Worm (Caenorhabditis elegans): ENCODE measurements around the gene F10C1.3.

Gene F10C1.3

DNA sequence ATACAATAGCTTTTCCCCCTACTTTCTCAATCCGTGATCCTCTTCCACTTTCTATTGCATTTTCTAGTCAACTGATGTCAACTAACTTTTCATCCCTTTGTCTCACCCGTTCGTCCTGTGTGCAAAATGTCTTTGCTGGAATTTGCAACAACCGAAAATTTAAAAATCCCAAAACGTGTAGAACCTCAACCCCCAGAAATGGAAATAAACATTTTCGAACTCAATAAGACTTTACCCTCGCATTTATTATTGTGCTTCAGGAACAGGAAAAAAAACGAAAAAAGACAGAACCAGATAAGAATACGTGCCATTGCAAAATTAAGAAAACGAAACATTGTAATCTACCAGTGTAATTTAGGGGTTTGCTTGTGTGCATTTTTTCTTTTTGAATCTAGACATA is 45.4 kb downstream of the F10C1.3 start:
- no peak for TF ChIP-seq mls-2 (tag; optimal IDR thresholded peaks at IDR 0.05)
- TF ChIP-seq elt-3 (tag; optimal IDR thresholded peaks at IDR 0.05) = peak; percentile 23
- no peak for TF ChIP-seq tbx-8 (GFP tag; optimal IDR thresholded peaks at IDR 0.05)

- no peak for TF ChIP-seq snpc-4 (tag; optimal IDR thresholded peaks at IDR 0.05)
- no peak for TF ChIP-seq blmp-1 (tag; optimal IDR thresholded peaks at IDR 0.05)
- TF ChIP-seq sptf-1 (tag; optimal IDR thresholded peaks at IDR 0.05) = no peak
- no peak for TF ChIP-seq ceh-43 (GFP tag; optimal IDR thresholded peaks at IDR 0.05)
- no peak for TF ChIP-seq M03D4.4 (tag; optimal IDR thresholded peaks at IDR 0.05)
- no peak for TF ChIP-seq mep-1 (tag; optimal IDR thresholded peaks at IDR 0.05)
- TF ChIP-seq elt-1 (tag; optimal IDR thresholded peaks at IDR 0.05; ENCODE audit: borderline replicate concordance, insufficient read depth) = no peak
- no peak for TF ChIP-seq unc-120 (tag; optimal IDR thresholded peaks at IDR 0.05; ENCODE audit: poor library complexity, severe bottlenecking)
- TF ChIP-seq unc-62 (GFP tag; optimal IDR thresholded peaks at IDR 0.05) = no peak
These were observed 46.7 kb downstream of the F10C1.3 start for ce11 chrII:5710835-5711234.

- TF ChIP-seq M03D4.4 (tag; optimal IDR thresholded peaks at IDR 0.05) = no peak
- no peak for TF ChIP-seq mab-5 (tag; optimal IDR thresholded peaks at IDR 0.05)
- no peak for TF ChIP-seq unc-120 (tag; optimal IDR thresholded peaks at IDR 0.05; ENCODE audit: poor library complexity, severe bottlenecking)
- TF ChIP-seq nhr-12 (tag; optimal IDR thresholded peaks at IDR 0.05) = no peak
- no peak for TF ChIP-seq ceh-43 (GFP tag; optimal IDR thresholded peaks at IDR 0.05)
- peak; percentile 89 for TF ChIP-seq ces-1 (GFP tag; optimal IDR thresholded peaks at IDR 0.05)
- TF ChIP-seq nhr-2 (tag; optimal IDR thresholded peaks at IDR 0.05) = no peak
- TF ChIP-seq lin-13 (tag; optimal IDR thresholded peaks at IDR 0.05) = no peak
- TF ChIP-seq elt-1 (tag; optimal IDR thresholded peaks at IDR 0.05; ENCODE audit: borderline replicate concordance, insufficient read depth) = no peak
These were observed 49.4 kb downstream of the F10C1.3 start for ce11 chrII:5708154-5708553.

DNA sequence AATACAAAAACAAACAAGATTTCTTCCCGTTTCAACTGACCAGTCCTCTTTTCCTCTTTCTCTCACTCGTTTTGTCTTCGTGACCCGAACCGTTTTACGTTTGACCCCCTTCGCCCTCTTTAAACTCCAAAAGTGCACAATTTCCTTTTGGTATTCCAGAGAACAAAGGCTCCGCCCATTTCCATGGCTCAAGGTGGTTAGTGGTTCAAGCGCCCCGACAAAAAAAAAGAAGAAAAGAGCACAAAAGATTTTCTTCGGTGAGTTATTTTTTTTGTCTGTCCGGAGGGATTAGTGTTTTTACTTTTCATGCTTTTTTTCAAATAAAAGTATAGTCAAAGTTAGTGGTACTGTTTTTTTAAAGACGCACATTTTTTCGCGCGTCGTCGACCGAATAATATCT is 50.0 kb downstream of the F10C1.3 start, which contains the start of gene osta-2:
Gene osta-2 (plus strand): TSS at position 160 of the 400 bp plus-strand sequence.
- TF ChIP-seq ceh-43 (GFP tag; optimal IDR thresholded peaks at IDR 0.05) = no peak
- TF ChIP-seq bed-3 (GFP tag; optimal IDR thresholded peaks at IDR 0.05) = no peak
- TF ChIP-seq unc-62 (GFP tag; optimal IDR thresholded peaks at IDR 0.05) = no peak
- no peak for TF ChIP-seq nhr-12 (tag; optimal IDR thresholded peaks at IDR 0.05)
- TF ChIP-seq lin-32 (GFP tag; optimal IDR thresholded peaks at IDR 0.05) = no peak
- no peak for TF ChIP-seq unc-120 (tag; optimal IDR thresholded peaks at IDR 0.05; ENCODE audit: poor library complexity, severe bottlenecking)
- no peak for TF ChIP-seq hlh-1 (tag; optimal IDR thresholded peaks at IDR 0.05)
- TF ChIP-seq nhr-76 (tag; optimal IDR thresholded peaks at IDR 0.05) = no peak
- TF ChIP-seq drap-1 (GFP tag; optimal IDR thresholded peaks at IDR 0.05) = no peak

All from whole organism, mixed stage, embryonic.